Fruit fly (Drosophila melanogaster): ENCODE results near the gene 14-3-3epsilon.

Gene 14-3-3epsilon

DNA sequence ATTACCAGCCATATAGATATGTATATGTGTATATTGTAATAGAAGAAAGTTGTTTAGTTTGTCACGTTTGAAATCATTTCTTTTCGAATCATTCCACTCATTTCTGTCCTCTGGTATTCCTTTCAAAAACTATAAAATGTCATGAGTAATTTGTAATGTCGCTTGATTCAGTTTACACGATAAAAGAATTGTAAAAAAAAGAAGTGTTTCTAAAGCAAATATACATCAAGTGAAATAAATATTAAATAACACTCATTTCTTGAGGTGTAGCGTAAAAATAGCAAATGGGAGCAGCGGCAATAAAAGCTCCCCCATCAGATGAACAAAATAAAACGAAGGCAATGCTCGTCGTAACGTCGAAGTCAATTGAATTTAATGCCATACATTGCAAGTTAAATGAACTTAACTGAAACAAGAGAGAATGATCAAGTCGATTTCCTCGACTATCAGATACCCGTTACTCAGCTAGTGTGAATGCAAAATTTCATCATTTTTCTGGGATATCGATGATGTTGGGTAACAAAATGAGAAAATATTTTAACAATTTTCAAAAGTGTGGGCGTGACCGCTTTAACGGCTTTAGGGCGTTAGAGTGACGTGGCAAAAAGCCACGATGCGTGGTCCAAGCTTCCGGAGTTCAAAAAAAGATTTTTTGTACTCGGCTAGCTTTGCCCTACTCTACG lies 53.1 kb downstream of the 14-3-3epsilon start:
- no peak for TF ChIP-seq Hr38 (GFP tag; optimal IDR thresholded peaks at IDR 0.05)
- TF ChIP-seq Eip78C (GFP tag): peak; percentile 89
- no peak for TF ChIP-seq fkh (GFP tag; optimal IDR thresholded peaks at IDR 0.05)
- peak; percentile 11 for TF ChIP-seq Met (GFP tag; optimal IDR thresholded peaks at IDR 0.05)
- TF ChIP-seq Sox14 (GFP tag; optimal IDR thresholded peaks at IDR 0.05): peak; percentile 48
- TF ChIP-seq Hr39 (GFP tag; optimal IDR thresholded peaks at IDR 0.05): no peak
- no peak for TF ChIP-seq fd59A (GFP tag; optimal IDR thresholded peaks at IDR 0.05)
- TF ChIP-seq CG31627 (GFP tag; optimal IDR thresholded peaks at IDR 0.05): no peak
- no peak for TF ChIP-seq CG9139 (GFP tag; optimal IDR thresholded peaks at IDR 0.05)
- no peak for TF ChIP-seq cyc (GFP tag; optimal IDR thresholded peaks at IDR 0.05)
- TF ChIP-seq CG11762 (GFP tag; optimal IDR thresholded peaks at IDR 0.05; ENCODE audit: insufficient read depth): no peak
- TF ChIP-seq lz (GFP tag; optimal IDR thresholded peaks at IDR 0.05): peak; percentile 18
- TF ChIP-seq CG34406 (GFP tag; optimal IDR thresholded peaks at IDR 0.05): peak; percentile 24
- peak; percentile 22 to 24 for TF ChIP-seq salr (GFP tag; optimal IDR thresholded peaks at IDR 0.05)
- TF ChIP-seq Ets21C (GFP tag; optimal IDR thresholded peaks at IDR 0.05): no peak
- TF ChIP-seq CG32006 (GFP tag; optimal IDR thresholded peaks at IDR 0.05): peak; percentile 65
- TF ChIP-seq CG3919 (GFP tag; optimal IDR thresholded peaks at IDR 0.05): peak; percentile 38
- no peak for TF ChIP-seq CG8632 (GFP tag; optimal IDR thresholded peaks at IDR 0.05)
- no peak for TF ChIP-seq achi (GFP tag; optimal IDR thresholded peaks at IDR 0.05)
- peak; percentile 11 for TF ChIP-seq dsx (GFP tag; optimal IDR thresholded peaks at IDR 0.05; ENCODE audit: poor library complexity, severe bottlenecking)
- peak; percentile 37 for TF ChIP-seq acj6 (GFP tag; optimal IDR thresholded peaks at IDR 0.05)
- no peak for TF ChIP-seq CG7368 (GFP tag; optimal IDR thresholded peaks at IDR 0.05)
- no peak for TF ChIP-seq CG1621 (tag; optimal IDR thresholded peaks at IDR 0.05)
- peak; percentile 21 for TF ChIP-seq Smox (GFP tag; optimal IDR thresholded peaks at IDR 0.05)
- TF ChIP-seq CG6854 (GFP tag; optimal IDR thresholded peaks at IDR 0.05): no peak
- TF ChIP-seq Sox102F (GFP tag; optimal IDR thresholded peaks at IDR 0.05): no peak
- no peak for TF ChIP-seq Sox15 (GFP tag; optimal IDR thresholded peaks at IDR 0.05)
- peak; percentile 51 for TF ChIP-seq OdsH (GFP tag; optimal IDR thresholded peaks at IDR 0.05)
- TF ChIP-seq CG6276 (GFP tag; optimal IDR thresholded peaks at IDR 0.05): no peak
- peak in 1 of 2 experiments; percentile 28 for TF ChIP-seq ss (GFP tag; optimal IDR thresholded peaks at IDR 0.05)
- TF ChIP-seq CG8119 (GFP tag; IDR thresholded peaks at IDR 0.05): peak; percentile 45; the same call in 2 of the 3 replicates
- TF ChIP-seq CG3032 (tag; optimal IDR thresholded peaks at IDR 0.05): peak; percentile 28
- peak; percentile 35 for TF ChIP-seq Lpt (GFP tag; optimal IDR thresholded peaks at IDR 0.05)
- TF ChIP-seq svp (GFP tag): peak; percentile 53
- TF ChIP-seq spab (GFP tag; optimal IDR thresholded peaks at IDR 0.05): no peak
- peak; percentile 64 for TF ChIP-seq Hr4 (GFP tag; optimal IDR thresholded peaks at IDR 0.05)
- no peak for TF ChIP-seq fd85E (GFP tag; optimal IDR thresholded peaks at IDR 0.05)
- peak; percentile 40 for TF ChIP-seq CG10669 (GFP tag; optimal IDR thresholded peaks at IDR 0.05)
- TF ChIP-seq Eip75B (GFP tag; optimal IDR thresholded peaks at IDR 0.05): peak; percentile 55
- no peak for TF ChIP-seq CG6163 (GFP tag; IDR thresholded peaks at IDR 0.05)
- peak; percentile 52 for TF ChIP-seq CG6808 (GFP tag; optimal IDR thresholded peaks at IDR 0.05)
- no peak for TF ChIP-seq CG11294 (GFP tag; IDR thresholded peaks at IDR 0.05)
- TF ChIP-seq CG10631 (GFP tag; optimal IDR thresholded peaks at IDR 0.05): peak; percentile 9
- no peak for TF ChIP-seq CG6792 (GFP tag; optimal IDR thresholded peaks at IDR 0.05)
- TF ChIP-seq CG16779 (tag; optimal IDR thresholded peaks at IDR 0.05): no peak
- TF ChIP-seq topi (GFP tag; optimal IDR thresholded peaks at IDR 0.05): peak; percentile 3
- no peak for TF ChIP-seq CG4318 (GFP tag; optimal IDR thresholded peaks at IDR 0.05)
- TF ChIP-seq CG8319 (GFP tag; optimal IDR thresholded peaks at IDR 0.05): no peak
- no peak for TF ChIP-seq pdm3 (GFP tag; optimal IDR thresholded peaks at IDR 0.05)
- TF ChIP-seq Ets96B (tag; optimal IDR thresholded peaks at IDR 0.05): peak; percentile 54
- TF ChIP-seq Gug (GFP tag; IDR thresholded peaks at IDR 0.05): no peak

Data from whole organism, prepupa.